Fruit fly (Drosophila melanogaster) whole organism, embryonic: Measurements from ENCODE around the gene CG9114.
A peak's percentile ranks its signal among the peaks of the same experiment; 100 is the strongest.

Experiments used
- Aef1 ChIP-seq: fragments of 200-800 bp; sonication (Bioruptor generic); IDR thresholded peaks from 3 replicates; pipeline ENCODE4 v1.3.6; 2022; ENCODE audit warnings: missing biosample characterization, missing genetic modification characterization
- CG11085 ChIP-seq: fragments of 200-800 bp; sonication (Bioruptor generic); IDR thresholded peaks from 2 replicates; pipeline ENCODE4 v1.3.6; 2022; ENCODE audit warnings: missing biosample characterization, missing genetic modification characterization
- CG11093 ChIP-seq: fragments of 200-800 bp; sonication (Bioruptor generic); IDR thresholded peaks from 3 replicates; pipeline ENCODE4 v1.3.6; 2022; ENCODE audit warnings: missing biosample characterization, missing genetic modification characterization
- CG11247 ChIP-seq: fragments of 200-800 bp; sonication (Bioruptor generic); IDR thresholded peaks from 2 replicates; pipeline ENCODE4 v1.3.6; 2022; ENCODE audit warnings: missing biosample characterization, missing genetic modification characterization
- CG12219 ChIP-seq: fragments of 200-800 bp; sonication (Bioruptor generic); optimal IDR thresholded peaks from 3 replicates; lab custom pipeline; 2018; ENCODE audit warnings: missing biosample characterization, mild to moderate bottlenecking, missing genetic modification characterization
- CG12769 ChIP-seq: fragments of 200-800 bp; sonication (Bioruptor generic); optimal IDR thresholded peaks from 2 replicates; lab custom pipeline; 2019; ENCODE audit warnings: missing biosample characterization, mild to moderate bottlenecking, missing genetic modification characterization, moderate library complexity
- CG15269 ChIP-seq: fragments of 200-800 bp; sonication (Bioruptor generic); optimal IDR thresholded peaks from 2 replicates; lab custom pipeline; 2018; ENCODE audit warnings: missing biosample characterization, mild to moderate bottlenecking, missing genetic modification characterization, moderate library complexity
- CG1529 ChIP-seq: fragments of 200-800 bp; sonication (Bioruptor generic); optimal IDR thresholded peaks from 3 replicates; lab custom pipeline; 2018; ENCODE audit warnings: missing biosample characterization, missing genetic modification characterization
- CG15514 ChIP-seq: fragments of 200-800 bp; sonication (Bioruptor generic); optimal IDR thresholded peaks from 3 replicates; lab custom pipeline; 2017; ENCODE audit warnings: missing biosample characterization, missing genetic modification characterization, mild to moderate bottlenecking, moderate library complexity, missing genetic modification reagents
- CG17328 ChIP-seq: fragments of 200-800 bp; sonication (Bioruptor generic); IDR thresholded peaks from 2 replicates; pipeline ENCODE4 v1.3.6; 2022; ENCODE audit warnings: missing biosample characterization, missing genetic modification characterization
- CG17385 ChIP-seq: fragments of 200-800 bp; sonication (Bioruptor generic); optimal IDR thresholded peaks from 3 replicates; lab custom pipeline; 2018; ENCODE audit warnings: missing biosample characterization, mild to moderate bottlenecking, missing genetic modification characterization
- CG17568 ChIP-seq: fragments of 200-800 bp; sonication (Bioruptor generic); optimal IDR thresholded peaks from 2 replicates; lab custom pipeline; 2018; ENCODE audit warnings: missing biosample characterization, mild to moderate bottlenecking, missing genetic modification characterization, moderate library complexity
- CG2889 ChIP-seq: fragments of 200-800 bp; sonication (Bioruptor generic); IDR thresholded peaks from 3 replicates; pipeline ENCODE4 v1.3.6; 2022; ENCODE audit warnings: missing biosample characterization, missing genetic modification characterization
- CG31441 ChIP-seq: fragments of 200-800 bp; sonication (Bioruptor generic); IDR thresholded peaks from 2 replicates; pipeline ENCODE4 v1.3.6; 2022; ENCODE audit warnings: missing biosample characterization, missing genetic modification characterization
- CG3838 ChIP-seq: fragments of 200-800 bp; sonication (Bioruptor generic); optimal IDR thresholded peaks from 3 replicates; lab custom pipeline; 2016; ENCODE audit warnings: missing biosample characterization, missing genetic modification characterization
- CG4424 ChIP-seq: fragments of 200-800 bp; sonication (Bioruptor generic); optimal IDR thresholded peaks from 3 replicates; lab custom pipeline; 2016; ENCODE audit warnings: missing biosample characterization, missing genetic modification characterization
- CG4617 ChIP-seq: fragments of 200-800 bp; sonication (Bioruptor generic); optimal IDR thresholded peaks from 3 replicates; lab custom pipeline; 2016; ENCODE audit warnings: missing biosample characterization, missing genetic modification characterization, borderline replicate concordance
- CG4820 ChIP-seq: fragments of 200-800 bp; sonication (Bioruptor generic); optimal IDR thresholded peaks from 3 replicates; lab custom pipeline; 2016; ENCODE audit warnings: missing biosample characterization, missing genetic modification characterization
- CG6175 ChIP-seq: fragments of 200-800 bp; sonication (Bioruptor generic); IDR thresholded peaks from 3 replicates; pipeline ENCODE4 v1.3.6; 2022; ENCODE audit warnings: missing biosample characterization, missing genetic modification characterization
- CG6765 ChIP-seq: fragments of 200-800 bp; sonication (Bioruptor generic); optimal IDR thresholded peaks from 3 replicates; lab custom pipeline; 2017; ENCODE audit warnings: missing biosample characterization, mild to moderate bottlenecking, missing genetic modification characterization
- CG7372 ChIP-seq: fragments of 200-800 bp; sonication (Bioruptor generic); IDR thresholded peaks from 2 replicates; pipeline ENCODE4 v1.3.6; 2022; ENCODE audit warnings: missing biosample characterization, missing genetic modification characterization
- CG8089 ChIP-seq: fragments of 200-800 bp; sonication (Bioruptor generic); optimal IDR thresholded peaks from 3 replicates; lab custom pipeline; 2016; ENCODE audit warnings: missing biosample characterization, missing genetic modification characterization
- D19A ChIP-seq: fragments of 200-800 bp; optimal IDR thresholded peaks from 3 replicates; lab custom pipeline; 2019; ENCODE audit warnings: missing biosample characterization, mild to moderate bottlenecking, missing genetic modification characterization, moderate library complexity
- Deaf1 ChIP-seq: fragments of 200-800 bp; optimal IDR thresholded peaks from 3 replicates; lab custom pipeline; 2019; ENCODE audit warnings: missing biosample characterization, mild to moderate bottlenecking, missing genetic modification characterization, moderate library complexity
- Dp ChIP-seq: fragments of 200-800 bp; sonication (Bioruptor generic); optimal IDR thresholded peaks from 2 replicates; lab custom pipeline; 2018; ENCODE audit warnings: missing biosample characterization, mild to moderate bottlenecking, missing genetic modification characterization, moderate library complexity
- Gug ChIP-seq: fragments of 200-800 bp; sonication (Bioruptor generic); IDR thresholded peaks from 4 replicates; pipeline ENCODE4 v1.3.6; 2022; ENCODE audit warnings: missing biosample characterization, missing genetic modification characterization
- Hmx ChIP-seq: fragments of 200-800 bp; sonication (Bioruptor generic); optimal IDR thresholded peaks from 2 replicates; lab custom pipeline; 2016; ENCODE audit warnings: missing biosample characterization, missing genetic modification characterization
- Jarid2 ChIP-seq: fragments of 200-800 bp; sonication (Bioruptor generic); optimal IDR thresholded peaks from 3 replicates; lab custom pipeline; 2017; ENCODE audit warnings: mild to moderate bottlenecking, missing biosample characterization, missing genetic modification reagents, missing genetic modification characterization
- Nf-YA ChIP-seq: fragments of 200-800 bp; sonication (Bioruptor generic); IDR thresholded peaks from 2 replicates; pipeline ENCODE4 v1.3.6; 2022; ENCODE audit warnings: missing biosample characterization, missing genetic modification characterization
- Ravus ChIP-seq: fragments of 200-800 bp; sonication (Bioruptor generic); IDR thresholded peaks from 2 replicates; pipeline ENCODE4 v1.3.6; 2022; ENCODE audit warnings: missing biosample characterization, missing genetic modification characterization
- ab ChIP-seq: fragments of 200-800 bp; sonication (Bioruptor generic); optimal IDR thresholded peaks from 2 replicates; lab custom pipeline; 2016; ENCODE audit warnings: missing biosample characterization, missing genetic modification characterization
- ap ChIP-seq: fragments of 200-800 bp; sonication (Bioruptor generic); IDR thresholded peaks from 2 replicates; pipeline ENCODE4 v1.3.6; 2022; ENCODE audit warnings: missing biosample characterization, missing genetic modification characterization
- ato ChIP-seq: fragments of 200-800 bp; sonication (Bioruptor generic); IDR thresholded peaks from 2 replicates; pipeline ENCODE4 v1.3.6; 2022; ENCODE audit warnings: missing biosample characterization, missing genetic modification characterization; ENCODE audit not compliant: partially characterized antibody
- bigmax ChIP-seq: fragments of 200-800 bp; sonication (Bioruptor generic); optimal IDR thresholded peaks from 2 replicates; lab custom pipeline; 2018; ENCODE audit warnings: missing biosample characterization, mild to moderate bottlenecking, missing genetic modification characterization
- dmrt11E ChIP-seq: fragments of 200-800 bp; sonication (Bioruptor generic); optimal IDR thresholded peaks from 3 replicates; lab custom pipeline; 2018; ENCODE audit warnings: missing biosample characterization, mild to moderate bottlenecking, missing genetic modification characterization, moderate library complexity
- exex ChIP-seq: fragments of 200-800 bp; sonication (Bioruptor generic); optimal IDR thresholded peaks from 4 replicates; lab custom pipeline; 2018; ENCODE audit warnings: missing biosample characterization, mild to moderate bottlenecking, missing genetic modification characterization, moderate library complexity
- gsb ChIP-seq: fragments of 200-800 bp; sonication (Bioruptor generic); IDR thresholded peaks from 2 replicates; pipeline ENCODE4 v1.3.6; 2022; ENCODE audit warnings: missing biosample characterization, missing genetic modification characterization
- nmo ChIP-seq: fragments of 200-800 bp; sonication (Bioruptor generic); optimal IDR thresholded peaks from 2 replicates; lab custom pipeline; 2018; ENCODE audit warnings: missing biosample characterization, mild to moderate bottlenecking, missing genetic modification characterization, moderate library complexity
- nom ChIP-seq: fragments of 200-800 bp; sonication (Bioruptor generic); optimal IDR thresholded peaks from 2 replicates; lab custom pipeline; 2017; ENCODE audit warnings: missing biosample characterization, missing genetic modification characterization, mild to moderate bottlenecking, moderate library complexity, missing genetic modification reagents
- oc ChIP-seq: fragments of 200-800 bp; sonication (Bioruptor generic); optimal IDR thresholded peaks from 2 replicates; lab custom pipeline; 2018; ENCODE audit warnings: missing biosample characterization, mild to moderate bottlenecking, missing genetic modification characterization, moderate library complexity
- pho ChIP-seq: fragments of 200-800 bp; sonication (Bioruptor generic); optimal IDR thresholded peaks from 2 replicates; lab custom pipeline; 2016; ENCODE audit warnings: missing biosample characterization, missing genetic modification characterization
- phol ChIP-seq: fragments of 200-800 bp; sonication (Bioruptor generic); optimal IDR thresholded peaks from 3 replicates; lab custom pipeline; 2018; ENCODE audit warnings: missing biosample characterization, mild to moderate bottlenecking, missing genetic modification characterization, moderate library complexity
- pros ChIP-seq: fragments of 200-800 bp; sonication (Bioruptor generic); optimal IDR thresholded peaks from 3 replicates; lab custom pipeline; 2019; ENCODE audit warnings: missing biosample characterization, mild to moderate bottlenecking, missing genetic modification characterization, moderate library complexity
- pzg ChIP-seq: fragments of 200-800 bp; sonication (Bioruptor generic); optimal IDR thresholded peaks from 3 replicates; lab custom pipeline; 2018; ENCODE audit warnings: missing biosample characterization, mild to moderate bottlenecking, missing genetic modification characterization, moderate library complexity
- salm ChIP-seq: fragments of 200-800 bp; sonication (Bioruptor generic); optimal IDR thresholded peaks from 2 replicates; lab custom pipeline; 2018; ENCODE audit warnings: missing biosample characterization, mild to moderate bottlenecking, missing genetic modification characterization
- scrt ChIP-seq: fragments of 200-800 bp; sonication (Bioruptor generic); optimal IDR thresholded peaks from 2 replicates; lab custom pipeline; 2018; ENCODE audit warnings: missing biosample characterization, mild to moderate bottlenecking, missing genetic modification characterization, moderate library complexity
- sug ChIP-seq: fragments of 200-800 bp; optimal IDR thresholded peaks from 2 replicates; lab custom pipeline; 2019; ENCODE audit warnings: missing biosample characterization, mild to moderate bottlenecking, missing genetic modification characterization, moderate library complexity
- tll ChIP-seq, 2 experiments: fragments of 200-800 bp in 1 of 2; fragments of >200 bp in 1 of 2; sonication (Bioruptor generic) in 1 of 2; optimal IDR thresholded peaks; 2 replicates each; lab custom pipeline; 2017 to 2019; ENCODE audit warnings: missing biosample characterization in 2 of 2, missing genetic modification characterization in 2 of 2, mild to moderate bottlenecking in 1 of 2, moderate library complexity in 1 of 2
- z ChIP-seq: fragments of 200-800 bp; sonication (Bioruptor generic); IDR thresholded peaks from 3 replicates; pipeline ENCODE4 v1.3.6; 2022; ENCODE audit warnings: missing biosample characterization, missing genetic modification characterization

Gene CG9114

dm6 chrX:15298298-15299069 is 34.5 kb downstream of the CG9114 start (continued):
- peak; percentile 95 for TF ChIP-seq D19A (tag; lab: Kevin White, UChicago)
- peak; percentile 95 for TF ChIP-seq Gug (GFP tag; lab: Robert Waterston, UW)
- TF ChIP-seq scrt (GFP tag; lab: Kevin White, UChicago) = peak; percentile 96
- peak; percentile 96 for TF ChIP-seq CG11085
- TF ChIP-seq CG4617 = peak; percentile 89
- peak; percentile 80 for TF ChIP-seq pho (GFP tag; lab: Kevin White, UChicago)
- peak; percentile 91 for TF ChIP-seq Ravus
- peak; percentile 97 for TF ChIP-seq Aef1 (GFP tag; lab: Robert Waterston, UW)
- TF ChIP-seq ap = peak; percentile 91
- TF ChIP-seq z (GFP tag; lab: Robert Waterston, UW) = peak; percentile 27; the same call in 1 of the 3 replicates
- TF ChIP-seq CG1529 (GFP tag; lab: Kevin White, UChicago) = peak; percentile 96
- peak; percentile 95 for TF ChIP-seq CG12219 (GFP tag; lab: Kevin White, UChicago)
- peak; percentile 99 for TF ChIP-seq sug (tag; lab: Kevin White, UChicago)
- peak; percentile 98 for TF ChIP-seq CG31441 (GFP tag; lab: Robert Waterston, UW)
- peak; percentile 97 for TF ChIP-seq CG11093
- TF ChIP-seq phol (tag; lab: Kevin White, UChicago) = peak; percentile 98
- TF ChIP-seq CG3838 = peak; percentile 62
- peak; percentile 89 for TF ChIP-seq CG6175 (GFP tag; lab: Robert Waterston, UW)
- peak; percentile 96 for TF ChIP-seq CG17385 (GFP tag; lab: Kevin White, UChicago)
- peak; percentile 45 for TF ChIP-seq nom (GFP tag; lab: Kevin White, UChicago)
- TF ChIP-seq CG4820 (GFP tag; lab: Kevin White, UChicago) = peak; percentile 95
- peak; percentile 97 for TF ChIP-seq gsb (GFP tag; lab: Robert Waterston, UW)
- peak; percentile 65 for TF ChIP-seq Hmx (GFP tag; lab: Kevin White, UChicago)
- TF ChIP-seq tll (GFP tag; optimal IDR thresholded peaks at IDR 0.05; lab: Kevin White, UChicago) = no peak
- TF ChIP-seq CG6765 = peak; percentile 96
- peak; percentile 93 for TF ChIP-seq CG17568
- peak; percentile 26 for TF ChIP-seq Dp (GFP tag; lab: Kevin White, UChicago)
- TF ChIP-seq CG11247 = peak; percentile 94
- peak; percentile 35 for TF ChIP-seq CG8089 (GFP tag; lab: Kevin White, UChicago)
- peak; percentile 92 for TF ChIP-seq CG2889 (GFP tag; lab: Robert Waterston, UW)
- peak; percentile 88 for TF ChIP-seq Jarid2 (GFP tag; lab: Kevin White, UChicago)
- TF ChIP-seq exex (tag; lab: Kevin White, UChicago) = peak; percentile 87
- TF ChIP-seq ab = peak; percentile 64
- peak; percentile 97 for TF ChIP-seq CG4424 (GFP tag; lab: Kevin White, UChicago)
- no peak for TF ChIP-seq ato (GFP tag; lab: Robert Waterston, UW)
- TF ChIP-seq CG7372 (GFP tag; lab: Robert Waterston, UW) = peak; percentile 97
- peak; percentile 98 for TF ChIP-seq CG15269
- TF ChIP-seq CG12769 (tag; lab: Kevin White, UChicago) = peak; percentile 97
- peak; percentile 91 for TF ChIP-seq CG15514 (GFP tag; lab: Kevin White, UChicago)
- TF ChIP-seq nmo (GFP tag; lab: Kevin White, UChicago) = peak; percentile 99
- peak; percentile 90 for TF ChIP-seq Nf-YA (GFP tag; lab: Robert Waterston, UW)
- TF ChIP-seq dmrt11E (tag; lab: Kevin White, UChicago) = peak; percentile 73
- TF ChIP-seq bigmax (GFP tag; lab: Kevin White, UChicago) = peak; percentile 29
- peak; percentile 79 for TF ChIP-seq Deaf1 (tag; lab: Kevin White, UChicago)
- peak; percentile 11 for TF ChIP-seq pzg (GFP tag; lab: Kevin White, UChicago)
- peak; percentile 92 for TF ChIP-seq CG17328 (GFP tag; lab: Robert Waterston, UW)
- peak; percentile 96 for TF ChIP-seq salm (tag; lab: Kevin White, UChicago)
- peak; percentile 61 for TF ChIP-seq pros (GFP tag; lab: Kevin White, UChicago)
- peak; percentile 95 for TF ChIP-seq oc (tag; lab: Kevin White, UChicago)
